Worm (Caenorhabditis elegans): Measurements from ENCODE around the gene C15C8.4.

DNA sequence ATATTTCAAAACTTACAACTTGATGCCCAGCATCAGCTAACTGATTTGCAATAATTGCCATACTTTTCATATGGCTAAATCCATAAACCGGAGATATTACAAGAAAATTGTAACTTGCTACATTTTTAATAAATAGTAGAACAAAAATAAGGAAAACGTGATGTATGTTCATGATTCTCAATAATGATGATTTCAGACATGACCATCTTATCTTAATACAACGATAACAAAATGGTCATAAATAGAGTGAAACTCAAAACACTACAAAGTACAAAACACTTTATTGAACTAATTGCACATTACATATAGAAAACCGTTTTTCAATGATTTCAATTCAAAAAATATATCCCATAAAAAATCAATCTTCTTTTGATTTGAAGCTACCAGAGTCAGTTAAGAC is 45.5 kb upstream of the C15C8.4 start, which contains the start of gene ugt-5:
- no peak for TF ChIP-seq fos-1 (tag; optimal IDR thresholded peaks at IDR 0.05)
- TF ChIP-seq ama-1 (optimal IDR thresholded peaks at IDR 0.05): no peak
- TF ChIP-seq F44E2.7 (GFP tag; IDR thresholded peaks at IDR 0.05): no peak
- TF ChIP-seq zag-1 (tag; optimal IDR thresholded peaks at IDR 0.05): no peak
- TF ChIP-seq hif-1 (tag; optimal IDR thresholded peaks at IDR 0.05): no peak
- no peak for TF ChIP-seq ZK546.5 (tag; optimal IDR thresholded peaks at IDR 0.05)
- no peak for TF ChIP-seq pha-4 (GFP tag; IDR thresholded peaks at IDR 0.05)
- no peak for TF ChIP-seq pha-4 (tag; optimal IDR thresholded peaks at IDR 0.05)
- no peak for TF ChIP-seq Y5F2A.4 (GFP tag; optimal IDR thresholded peaks at IDR 0.05)
